Fruit fly (Drosophila melanogaster) S2 (cell line): ENCODE results near the gene CG7059.

Source experiments
- CG8478 ChIP-seq: fragments of >200 bp; optimal IDR thresholded peaks from 2 replicates; lab custom pipeline; 2018
- CTCF ChIP-seq, 2 experiments: fragments of >200 bp; optimal IDR thresholded peaks; 2 replicates each; lab custom pipeline; 2018

DNA sequence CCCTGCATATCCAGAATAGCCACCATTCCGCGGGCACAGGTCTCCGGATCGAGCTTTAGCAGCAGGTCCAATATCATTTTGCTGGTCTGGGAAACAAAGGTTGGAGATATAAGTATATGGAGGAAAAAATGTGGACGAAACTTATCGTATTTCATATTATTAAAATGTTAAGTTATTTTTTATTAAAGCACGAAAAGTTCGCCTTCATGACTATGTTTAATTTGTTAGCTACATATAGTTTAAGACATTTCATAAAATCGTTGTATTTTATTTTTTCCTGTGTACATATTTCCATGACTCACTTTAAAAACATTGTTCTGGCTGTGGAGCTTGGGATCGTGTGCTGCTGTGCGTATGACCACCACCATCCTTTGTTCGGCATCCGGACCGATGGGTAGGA is 34.4 kb downstream of the CG7059 start:
- TF ChIP-seq CTCF (optimal IDR thresholded peaks at IDR 0.05; lab: Kevin White, UChicago) (no peak), CG8478 (lab: Kevin White, UChicago) (no peak)
